Fruit fly (Drosophila melanogaster) whole organism, embryonic: ENCODE data around the gene CG43867.

Source experiments
- Asciz ChIP-seq: fragments of 200-800 bp; sonication (Bioruptor generic); optimal IDR thresholded peaks from 2 replicates; lab custom pipeline; 2017; ENCODE audit warnings: missing biosample characterization, mild to moderate bottlenecking, missing genetic modification characterization, missing genetic modification reagents
- CG1024 ChIP-seq: fragments of 200-800 bp; sonication (Bioruptor generic); IDR thresholded peaks from 2 replicates; pipeline ENCODE4 v1.3.6; 2022; ENCODE audit warnings: missing biosample characterization, missing genetic modification characterization
- CG10366 ChIP-seq: fragments of 200-800 bp; sonication (Bioruptor generic); IDR thresholded peaks from 2 replicates; pipeline ENCODE4 v1.3.6; 2022; ENCODE audit warnings: missing biosample characterization, missing genetic modification characterization
- CG12104 ChIP-seq: fragments of 200-800 bp; sonication (Bioruptor generic); optimal IDR thresholded peaks from 3 replicates; lab custom pipeline; 2016; ENCODE audit warnings: missing biosample characterization, missing genetic modification characterization
- CG14014 ChIP-seq: fragments of 200-800 bp; sonication (Bioruptor generic); IDR thresholded peaks from 2 replicates; pipeline ENCODE4 v1.3.6; 2022; ENCODE audit warnings: missing biosample characterization, missing genetic modification characterization
- CG15011 ChIP-seq: fragments of 200-800 bp; sonication (Bioruptor generic); optimal IDR thresholded peaks from 3 replicates; lab custom pipeline; 2018; ENCODE audit warnings: missing biosample characterization, mild to moderate bottlenecking, missing genetic modification characterization
- CG16779 ChIP-seq: fragments of 200-800 bp; sonication (Bioruptor generic); IDR thresholded peaks from 2 replicates; pipeline ENCODE4 v1.3.6; 2022; ENCODE audit warnings: missing biosample characterization, missing genetic modification characterization
- CG17829 ChIP-seq: fragments of 200-800 bp; optimal IDR thresholded peaks from 2 replicates; lab custom pipeline; 2019; ENCODE audit warnings: missing biosample characterization, mild to moderate bottlenecking, missing genetic modification characterization, moderate library complexity
- CG2889 ChIP-seq: fragments of 200-800 bp; sonication (Bioruptor generic); IDR thresholded peaks from 3 replicates; pipeline ENCODE4 v1.3.6; 2022; ENCODE audit warnings: missing biosample characterization, missing genetic modification characterization
- CG31441 ChIP-seq: fragments of 200-800 bp; sonication (Bioruptor generic); IDR thresholded peaks from 2 replicates; pipeline ENCODE4 v1.3.6; 2022; ENCODE audit warnings: missing biosample characterization, missing genetic modification characterization
- CG32772 ChIP-seq: fragments of 200-800 bp; sonication (Bioruptor generic); IDR thresholded peaks from 2 replicates; pipeline ENCODE4 v1.3.6; 2022; ENCODE audit warnings: missing biosample characterization, missing genetic modification characterization
- CG3407 ChIP-seq: fragments of 200-800 bp; sonication (Bioruptor generic); optimal IDR thresholded peaks from 2 replicates; lab custom pipeline; 2018; ENCODE audit warnings: missing biosample characterization, mild to moderate bottlenecking, missing genetic modification characterization
- CG34224 ChIP-seq: fragments of 200-800 bp; sonication (Bioruptor generic); IDR thresholded peaks from 3 replicates; pipeline ENCODE4 v1.3.6; 2022; ENCODE audit warnings: missing biosample characterization, missing genetic modification characterization; ENCODE audit not compliant: partially characterized antibody
- CG34376 ChIP-seq: fragments of 200-800 bp; sonication (Bioruptor generic); optimal IDR thresholded peaks from 2 replicates; lab custom pipeline; 2018; ENCODE audit warnings: missing biosample characterization, mild to moderate bottlenecking, missing genetic modification characterization
- CG3726 ChIP-seq: fragments of 200-800 bp; sonication (Bioruptor generic); IDR thresholded peaks from 3 replicates; pipeline ENCODE4, ENCODE4 v1.3.6; 2022; ENCODE audit warnings: missing biosample characterization, missing genetic modification characterization
- CG6765 ChIP-seq: fragments of 200-800 bp; sonication (Bioruptor generic); optimal IDR thresholded peaks from 3 replicates; lab custom pipeline; 2017; ENCODE audit warnings: missing biosample characterization, mild to moderate bottlenecking, missing genetic modification characterization
- CG6791 ChIP-seq: fragments of 200-800 bp; sonication (Bioruptor generic); IDR thresholded peaks from 3 replicates; pipeline ENCODE4 v1.3.6; 2022; ENCODE audit warnings: missing biosample characterization, missing genetic modification characterization; ENCODE audit not compliant: partially characterized antibody
- CG7745 ChIP-seq: fragments of 200-800 bp; sonication (Bioruptor generic); optimal IDR thresholded peaks from 2 replicates; lab custom pipeline; 2018; ENCODE audit warnings: missing biosample characterization, mild to moderate bottlenecking, missing genetic modification characterization, moderate library complexity
- CG7786 ChIP-seq: fragments of 200-800 bp; sonication (Bioruptor generic); optimal IDR thresholded peaks from 2 replicates; lab custom pipeline; 2016; ENCODE audit warnings: missing biosample characterization, missing genetic modification characterization
- CG8290 ChIP-seq, 3 experiments: fragments of 200-800 bp; sonication (Bioruptor generic); optimal IDR thresholded peaks; 2 replicates each; lab custom pipeline; 2016 to 2019; ENCODE audit warnings: missing biosample characterization in 3 of 3, missing genetic modification characterization in 3 of 3, mild to moderate bottlenecking in 2 of 3, moderate library complexity in 1 of 3
- CG9817 ChIP-seq: fragments of 200-800 bp; sonication (Bioruptor generic); optimal IDR thresholded peaks from 2 replicates; lab custom pipeline; 2018; ENCODE audit warnings: missing biosample characterization, mild to moderate bottlenecking, missing genetic modification characterization, moderate library complexity
- CkIIα-i1 ChIP-seq: fragments of 200-800 bp; sonication (Bioruptor generic); IDR thresholded peaks from 2 replicates; pipeline ENCODE4 v1.3.6; 2022; ENCODE audit warnings: missing biosample characterization, missing genetic modification characterization
- Deaf1 ChIP-seq: fragments of 200-800 bp; optimal IDR thresholded peaks from 3 replicates; lab custom pipeline; 2019; ENCODE audit warnings: missing biosample characterization, mild to moderate bottlenecking, missing genetic modification characterization, moderate library complexity
- E2f1 ChIP-seq: fragments of 200-800 bp; sonication (Bioruptor generic); IDR thresholded peaks from 2 replicates; pipeline ENCODE4 v1.3.6; 2022; ENCODE audit warnings: missing biosample characterization, missing genetic modification characterization
- Ets65A ChIP-seq: fragments of 200-800 bp; sonication (Bioruptor generic); peaks from one replicate; lab custom pipeline; 2016; ENCODE audit warnings: missing biosample characterization, missing genetic modification characterization
- GATAe ChIP-seq: fragments of 200-800 bp; sonication (Bioruptor generic); conservative IDR thresholded peaks from 2 replicates; pipeline ENCODE4 v1.3.6; 2022; ENCODE audit warnings: missing biosample characterization, missing genetic modification characterization
- Lim3 ChIP-seq: fragments of 200-800 bp; sonication (Bioruptor generic); IDR thresholded peaks from 2 replicates; pipeline ENCODE4 v1.3.6; 2022; ENCODE audit warnings: missing biosample characterization, missing genetic modification characterization
- NfI ChIP-seq: fragments of 200-800 bp; sonication (Bioruptor generic); optimal IDR thresholded peaks from 3 replicates; lab custom pipeline; 2018; ENCODE audit warnings: missing biosample characterization, mild to moderate bottlenecking, missing genetic modification characterization, moderate library complexity
- Oli ChIP-seq: fragments of 200-800 bp; sonication (Bioruptor generic); optimal IDR thresholded peaks from 2 replicates; lab custom pipeline; 2018; ENCODE audit warnings: missing biosample characterization, mild to moderate bottlenecking, missing genetic modification characterization, moderate library complexity
- Optix ChIP-seq: fragments of 200-800 bp; sonication (Bioruptor generic); IDR thresholded peaks from 3 replicates; pipeline ENCODE4 v1.3.6; 2022; ENCODE audit warnings: missing biosample characterization, missing genetic modification characterization
- PHDP ChIP-seq: fragments of 200-800 bp; sonication (Bioruptor generic); optimal IDR thresholded peaks from 3 replicates; lab custom pipeline; 2018; ENCODE audit warnings: missing biosample characterization, mild to moderate bottlenecking, missing genetic modification characterization, moderate library complexity
- Pdp1 ChIP-seq, 2 experiments: fragments of 200-800 bp; sonication (Bioruptor generic); optimal IDR thresholded peaks; 3 replicates each; lab custom pipeline; 2016; ENCODE audit warnings: missing biosample characterization in 2 of 2, missing genetic modification characterization in 2 of 2, mild to moderate bottlenecking in 1 of 2, moderate library complexity in 1 of 2
- Ravus ChIP-seq: fragments of 200-800 bp; sonication (Bioruptor generic); IDR thresholded peaks from 2 replicates; pipeline ENCODE4 v1.3.6; 2022; ENCODE audit warnings: missing biosample characterization, missing genetic modification characterization
- Scr ChIP-seq: fragments of 200-800 bp; sonication (Bioruptor generic); IDR thresholded peaks from 2 replicates; pipeline ENCODE4 v1.3.6; 2022; ENCODE audit warnings: missing biosample characterization, missing genetic modification characterization; ENCODE audit not compliant: partially characterized antibody
- Tbp ChIP-seq: fragments of >200 bp; optimal IDR thresholded peaks from 2 replicates; lab custom pipeline; 2018; ENCODE audit warnings: missing biosample characterization, missing genetic modification characterization
- Usf ChIP-seq: fragments of 200-800 bp; sonication (Bioruptor generic); optimal IDR thresholded peaks from 2 replicates; lab custom pipeline; 2017; ENCODE audit warnings: missing genotype, missing biosample characterization, missing genetic modification characterization
- abd-A ChIP-seq: fragments of 200-800 bp; sonication (Bioruptor generic); optimal IDR thresholded peaks from 3 replicates; lab custom pipeline; 2019; ENCODE audit warnings: missing biosample characterization, mild to moderate bottlenecking, missing genetic modification characterization, moderate library complexity
- ap ChIP-seq: fragments of 200-800 bp; sonication (Bioruptor generic); IDR thresholded peaks from 2 replicates; pipeline ENCODE4 v1.3.6; 2022; ENCODE audit warnings: missing biosample characterization, missing genetic modification characterization
- ase ChIP-seq: fragments of 200-800 bp; sonication (Bioruptor generic); IDR thresholded peaks from 3 replicates; pipeline ENCODE4 v1.3.6; 2022; ENCODE audit warnings: missing biosample characterization, missing genetic modification characterization
- crc ChIP-seq: fragments of 200-800 bp; sonication (Bioruptor generic); optimal IDR thresholded peaks from 2 replicates; lab custom pipeline; 2016; ENCODE audit warnings: missing biosample characterization, missing genetic modification characterization
- cwo ChIP-seq: fragments of 200-800 bp; sonication (Bioruptor generic); optimal IDR thresholded peaks from 3 replicates; lab custom pipeline; 2017; ENCODE audit warnings: missing biosample characterization, missing genetic modification characterization, mild to moderate bottlenecking, moderate library complexity, missing genetic modification reagents
- danr ChIP-seq: fragments of 200-800 bp; sonication (Bioruptor generic); IDR thresholded peaks from 2 replicates; pipeline ENCODE4 v1.3.6; 2022; ENCODE audit warnings: missing biosample characterization, missing genetic modification characterization
- ems ChIP-seq: fragments of 200-800 bp; sonication (Bioruptor generic); optimal IDR thresholded peaks from 3 replicates; lab custom pipeline; 2016; ENCODE audit warnings: missing biosample characterization, missing genetic modification characterization
- esg ChIP-seq: fragments of 200-800 bp; sonication (Bioruptor generic); conservative IDR thresholded peaks from 2 replicates; pipeline ENCODE4 v1.3.6; 2022; ENCODE audit warnings: missing biosample characterization, missing genetic modification characterization
- klu ChIP-seq: fragments of 200-800 bp; sonication (Bioruptor generic); IDR thresholded peaks from 2 replicates; pipeline ENCODE4 v1.3.6; 2022; ENCODE audit warnings: missing biosample characterization, missing genetic modification characterization
- mld ChIP-seq: fragments of 200-800 bp; sonication (Bioruptor generic); IDR thresholded peaks from 3 replicates; pipeline ENCODE4 v1.3.6; 2022; ENCODE audit warnings: missing biosample characterization, missing genetic modification characterization; ENCODE audit not compliant: partially characterized antibody
- nom ChIP-seq: fragments of 200-800 bp; sonication (Bioruptor generic); optimal IDR thresholded peaks from 2 replicates; lab custom pipeline; 2017; ENCODE audit warnings: missing biosample characterization, missing genetic modification characterization, mild to moderate bottlenecking, moderate library complexity, missing genetic modification reagents
- pan ChIP-seq, 4 experiments: fragments of >200 bp in 3 of 4; fragments of 200-800 bp in 1 of 4; sonication (Bioruptor generic) in 1 of 4; optimal IDR thresholded peaks in 3 of 4; IDR thresholded peaks in 1 of 4; 2 replicates each; pipeline versions ENCODE4 v1.3.6 to Lab custom; 2017 to 2022; ENCODE audit warnings: missing biosample characterization in 2 of 4, missing genetic modification characterization in 2 of 4, mixed read lengths in 1 of 4
- schlank ChIP-seq: fragments of 200-800 bp; sonication (Bioruptor generic); optimal IDR thresholded peaks from 2 replicates; lab custom pipeline; 2018; ENCODE audit warnings: missing biosample characterization, mild to moderate bottlenecking, missing genetic modification characterization
- sens ChIP-seq: fragments of 200-800 bp; sonication (Bioruptor generic); peaks from one replicate; lab custom pipeline; 2016; ENCODE audit warnings: missing biosample characterization, missing genetic modification characterization

Gene CG43867

DNA sequence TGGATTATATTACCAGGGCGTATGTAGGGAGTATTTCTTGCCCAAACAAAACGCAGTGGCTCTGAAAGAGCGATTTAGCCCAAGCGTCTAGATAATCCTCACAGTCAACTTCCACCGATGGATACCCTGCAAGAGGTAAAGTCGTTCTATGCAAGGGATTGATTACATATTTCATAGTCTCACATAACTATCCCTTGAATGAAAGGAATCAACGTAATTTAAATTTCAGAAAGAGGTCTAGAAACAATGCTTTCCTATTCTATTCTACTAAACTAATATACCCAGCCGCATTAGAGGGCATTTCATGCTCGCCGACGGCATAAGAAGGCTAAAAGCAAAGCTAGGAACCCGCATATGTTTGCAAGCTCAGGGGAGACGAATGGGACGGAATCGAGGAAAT is 39.0 kb upstream of the CG43867 start (continued):
- TF ChIP-seq Lim3 (no peak), Tbp (no peak), CG3407 (GFP tag; lab: Kevin White, UChicago) (no peak), mld (GFP tag; lab: Robert Waterston, UW) (no peak), GATAe (GFP tag; lab: Robert Waterston, UW) (no peak), CG7745 (no peak), sens (peak; percentile 86), CG10366 (GFP tag; lab: Robert Waterston, UW) (peak; percentile 12; the same call in 1 of the 2 replicates), CG16779 (GFP tag; lab: Robert Waterston, UW) (no peak), CG7786 (no peak), CG8290 (GFP tag; optimal IDR thresholded peaks at IDR 0.05; lab: Kevin White, UChicago) (no peak), CG8290 (tag; optimal IDR thresholded peaks at IDR 0.05; lab: Kevin White, UChicago) (peak in 1 of 2 experiments; percentile 64), CG15011 (GFP tag; lab: Kevin White, UChicago) (no peak), CG1024 (GFP tag; lab: Robert Waterston, UW) (no peak), CG12104 (GFP tag; lab: Kevin White, UChicago) (no peak), pan (optimal IDR thresholded peaks at IDR 0.05; lab: Kevin White, UChicago) (no peak), pan (GFP tag; optimal IDR thresholded peaks at IDR 0.05 in 1 of 2, IDR thresholded peaks at IDR 0.05 in 1 of 2) (peak in 1 of 2 experiments; percentile 33), schlank (tag; lab: Kevin White, UChicago) (peak; percentile 23), CG32772 (GFP tag; lab: Robert Waterston, UW) (peak; percentile 31; the same call in 1 of the 2 replicates), Usf (GFP tag; lab: Kevin White, UChicago) (no peak), CG34224 (GFP tag; lab: Robert Waterston, UW) (no peak), ems (GFP tag; lab: Kevin White, UChicago) (no peak), ap (GFP tag; lab: Robert Waterston, UW) (no peak), klu (no peak), ase (GFP tag; lab: Robert Waterston, UW) (peak; percentile 31; the same call in 1 of the 3 replicates), crc (GFP tag; lab: Kevin White, UChicago) (no peak), CG14014 (GFP tag; lab: Robert Waterston, UW) (peak; percentile 47; the same call in 1 of the 2 replicates), CG2889 (GFP tag; lab: Robert Waterston, UW) (no peak), CG3726 (GFP tag; lab: Robert Waterston, UW) (0 out of 3 replicates have a peak, but pooled peaks have one; percentile 35), cwo (GFP tag; lab: Kevin White, UChicago) (peak; percentile 48), Ets65A (GFP tag; lab: Kevin White, UChicago) (peak; percentile 58), Pdp1 (GFP tag; optimal IDR thresholded peaks at IDR 0.05; lab: Kevin White, UChicago) (peak in 1 of 2 experiments; percentile 6), danr (GFP tag; lab: Robert Waterston, UW) (no peak), CG34376 (no peak), CG31441 (GFP tag; lab: Robert Waterston, UW) (peak; percentile 39; the same call in 1 of the 2 replicates), Scr (GFP tag; lab: Robert Waterston, UW) (no peak), CkIIα-i1 (GFP tag; lab: Robert Waterston, UW) (no peak), Oli (tag; lab: Kevin White, UChicago) (peak; percentile 30), Deaf1 (tag; lab: Kevin White, UChicago) (no peak), E2f1 (GFP tag; lab: Robert Waterston, UW) (0 out of 2 replicates have a peak, but pooled peaks have one; percentile 9), nom (GFP tag; lab: Kevin White, UChicago) (no peak), NfI (GFP tag; lab: Kevin White, UChicago) (peak; percentile 26), Ravus (no peak), Optix (GFP tag; lab: Robert Waterston, UW) (no peak), CG6765 (no peak), PHDP (tag; lab: Kevin White, UChicago) (peak; percentile 46), Asciz (GFP tag; lab: Kevin White, UChicago) (no peak), CG17829 (no peak), CG6791 (GFP tag; lab: Robert Waterston, UW) (no peak), esg (GFP tag; lab: Robert Waterston, UW) (peak; percentile 24), CG9817 (tag; lab: Kevin White, UChicago) (peak; percentile 27), abd-A (no peak)
